Worm (Caenorhabditis elegans) whole organism, L4 larva: Measurements from ENCODE around the gene C27A2.8.

Experiments used
- F37D6.2 ChIP-seq: sonication (generic microtip); optimal IDR thresholded peaks from 2 replicates; lab custom pipeline; 2016; ENCODE audit warnings: mild to moderate bottlenecking, missing genetic modification characterization, missing compliant biosample characterization
- F44E2.7 ChIP-seq: fragments of 200-800 bp; sonication (Bioruptor generic); IDR thresholded peaks from 2 replicates; pipeline ENCODE4 v2.1.2; 2022; ENCODE audit warnings: missing genetic modification characterization, missing compliant biosample characterization
- Y105C5A.15 ChIP-seq: fragments of 200-800 bp; sonication (Bioruptor generic); IDR thresholded peaks from 2 replicates; pipeline ENCODE4 v1.3.6; 2022; ENCODE audit warnings: missing genetic modification characterization, missing compliant biosample characterization
- ZK337.2 ChIP-seq: fragments of 200-800 bp; sonication (Bioruptor generic); IDR thresholded peaks from 2 replicates; pipeline ENCODE4 v1.3.6; 2022; ENCODE audit warnings: missing genetic modification reagents, missing genetic modification characterization, missing compliant biosample characterization
- aha-1 ChIP-seq: fragments of 150-350 bp; peaks from one replicate; lab custom pipeline; 2014; ENCODE audit warnings: missing biosample characterization, missing genetic modification characterization
- aly-2 ChIP-seq: sonication (generic microtip); optimal IDR thresholded peaks from 2 replicates; lab custom pipeline; 2018; ENCODE audit warnings: missing biosample characterization, missing genetic modification characterization
- ama-1 ChIP-seq: fragments of 150-350 bp; optimal IDR thresholded peaks from 2 replicates; lab custom pipeline; 2014; ENCODE audit warnings: inconsistent platforms, mixed read lengths
- attf-4 ChIP-seq: sonication (generic microtip); optimal IDR thresholded peaks from 3 replicates; lab custom pipeline; 2017; ENCODE audit warnings: missing biosample characterization, missing genetic modification characterization
- ceh-44 ChIP-seq: fragments of 200-800 bp; sonication (Bioruptor generic); IDR thresholded peaks from 2 replicates; pipeline ENCODE4 v1.3.6; 2022; ENCODE audit warnings: missing genetic modification reagents, missing genetic modification characterization, missing compliant biosample characterization
- ceh-62 ChIP-seq: sonication (generic microtip); optimal IDR thresholded peaks from 2 replicates; lab custom pipeline; 2017; ENCODE audit warnings: missing biosample characterization, missing genetic modification characterization
- ceh-82 ChIP-seq: sonication (generic microtip); optimal IDR thresholded peaks from 2 replicates; lab custom pipeline; 2017; ENCODE audit warnings: missing biosample characterization, missing genetic modification characterization
- ces-1 ChIP-seq: fragments of 150-350 bp; sonication (generic microtip); optimal IDR thresholded peaks from 4 replicates; lab custom pipeline; 2014; ENCODE audit warnings: missing biosample characterization, missing genetic modification reagents, missing genetic modification characterization
- ctbp-1 ChIP-seq: fragments of 200-800 bp; sonication (Bioruptor generic); IDR thresholded peaks from 2 replicates; pipeline ENCODE4 v1.3.6; 2022; ENCODE audit warnings: missing genetic modification reagents, missing genetic modification characterization, missing compliant biosample characterization
- daf-16 ChIP-seq, 3 experiments: sonication (generic microtip); optimal IDR thresholded peaks; 2 replicates each; lab custom pipeline; 2016 to 2017; ENCODE audit warnings: missing genetic modification characterization in 3 of 3, missing genetic modification reagents in 3 of 3, mild to moderate bottlenecking in 2 of 3, missing compliant biosample characterization in 2 of 3, missing biosample characterization in 1 of 3, moderate library complexity in 1 of 3
- dpl-1 ChIP-seq: fragments of 150-350 bp; optimal IDR thresholded peaks from 2 replicates; lab custom pipeline; 2014; ENCODE audit warnings: missing biosample characterization, missing genetic modification reagents, missing genetic modification characterization
- duxl-1 ChIP-seq: sonication (generic microtip); optimal IDR thresholded peaks from 2 replicates; lab custom pipeline; 2016; ENCODE audit warnings: mild to moderate bottlenecking, missing genetic modification characterization, moderate library complexity, missing compliant biosample characterization; ENCODE audit not compliant: poor library complexity
- egl-27 ChIP-seq: sonication (generic microtip); optimal IDR thresholded peaks from 3 replicates; lab custom pipeline; 2017; ENCODE audit warnings: missing biosample characterization, missing genetic modification reagents, missing genetic modification characterization
- fkh-10 ChIP-seq: fragments of 150-350 bp; optimal IDR thresholded peaks from 2 replicates; lab custom pipeline; 2014; ENCODE audit warnings: missing biosample characterization, missing genetic modification reagents, missing genetic modification characterization
- gei-8 ChIP-seq: fragments of 200-800 bp; sonication (Bioruptor generic); optimal IDR thresholded peaks from 2 replicates; lab custom pipeline; 2018; ENCODE audit warnings: mild to moderate bottlenecking, missing genetic modification characterization, missing compliant biosample characterization
- hlh-30 ChIP-seq: sonication (generic microtip); optimal IDR thresholded peaks from 2 replicates; lab custom pipeline; 2017; ENCODE audit warnings: antibody characterized with exemption, mild to moderate bottlenecking, missing genetic modification characterization, missing compliant biosample characterization; ENCODE audit not compliant: insufficient read depth
- lim-7 ChIP-seq: fragments of 200-800 bp; sonication (Bioruptor generic); IDR thresholded peaks from 2 replicates; pipeline ENCODE4 v1.3.6; 2022; ENCODE audit warnings: missing genetic modification characterization, missing compliant biosample characterization
- lin-1 ChIP-seq: fragments of 200-800 bp; sonication (Bioruptor generic); IDR thresholded peaks from 2 replicates; pipeline ENCODE4 v1.3.6; 2022; ENCODE audit warnings: missing genetic modification reagents, missing genetic modification characterization, missing compliant biosample characterization
- lin-13 ChIP-seq: fragments of 150-350 bp; optimal IDR thresholded peaks from 2 replicates; lab custom pipeline; 2014; ENCODE audit warnings: missing biosample characterization, missing genetic modification reagents, missing genetic modification characterization
- lin-15B ChIP-seq: fragments of 150-350 bp; sonication (generic microtip); optimal IDR thresholded peaks from 3 replicates; lab custom pipeline; 2014; ENCODE audit warnings: missing biosample characterization, missing genetic modification characterization
- madf-5 ChIP-seq, 2 experiments: fragments of 200-800 bp; sonication (Bioruptor generic); IDR thresholded peaks; 2 replicates each; pipeline ENCODE4 v1.3.6; 2022; ENCODE audit warnings: missing compliant biosample characterization in 2 of 2, missing genetic modification characterization in 2 of 2
- mep-1 ChIP-seq: fragments of 150-350 bp; sonication (generic microtip); optimal IDR thresholded peaks from 3 replicates; lab custom pipeline; 2014; ENCODE audit warnings: missing biosample characterization, missing genetic modification characterization
- mes-2 ChIP-seq: sonication (generic microtip); optimal IDR thresholded peaks from 2 replicates; lab custom pipeline; 2016; ENCODE audit warnings: missing genotype, mild to moderate bottlenecking, missing genetic modification characterization, missing compliant biosample characterization; ENCODE audit not compliant: poor library complexity, severe bottlenecking
- mxl-2 ChIP-seq: fragments of 200-800 bp; sonication (Bioruptor generic); conservative IDR thresholded peaks from 2 replicates; pipeline ENCODE4 v1.3.6; 2022; ENCODE audit warnings: missing genetic modification reagents, missing genetic modification characterization, missing compliant biosample characterization
- nhr-10 ChIP-seq: fragments of 150-350 bp; optimal IDR thresholded peaks from 2 replicates; lab custom pipeline; 2014; ENCODE audit warnings: missing biosample characterization, missing genetic modification characterization
- nhr-11 ChIP-seq: fragments of 150-350 bp; optimal IDR thresholded peaks from 2 replicates; lab custom pipeline; 2014; ENCODE audit warnings: missing biosample characterization, missing genetic modification characterization
- nhr-237 ChIP-seq: sonication (generic microtip); optimal IDR thresholded peaks from 2 replicates; lab custom pipeline; 2017; ENCODE audit warnings: missing biosample characterization, missing genetic modification characterization
- nhr-28 ChIP-seq: fragments of 150-350 bp; optimal IDR thresholded peaks from 2 replicates; lab custom pipeline; 2014; ENCODE audit warnings: missing biosample characterization, missing genetic modification characterization
- nhr-41 ChIP-seq: fragments of 200-800 bp; sonication (Bioruptor generic); IDR thresholded peaks from 2 replicates; pipeline ENCODE4 v1.3.6; 2022; ENCODE audit warnings: missing genetic modification reagents, missing genetic modification characterization, missing compliant biosample characterization
- nhr-48 ChIP-seq: sonication (generic microtip); optimal IDR thresholded peaks from 2 replicates; lab custom pipeline; 2016; ENCODE audit warnings: mild to moderate bottlenecking, missing genetic modification characterization, missing compliant biosample characterization
- nhr-6 ChIP-seq: fragments of 150-350 bp; optimal IDR thresholded peaks from 2 replicates; lab custom pipeline; 2014; ENCODE audit warnings: missing biosample characterization, missing genetic modification characterization
- nhr-76 ChIP-seq: fragments of 150-350 bp; optimal IDR thresholded peaks from 2 replicates; lab custom pipeline; 2014; ENCODE audit warnings: missing biosample characterization, missing genetic modification characterization
- nhr-77 ChIP-seq: fragments of 150-350 bp; optimal IDR thresholded peaks from 2 replicates; lab custom pipeline; 2014; ENCODE audit warnings: missing biosample characterization, missing genetic modification characterization
- pha-4 ChIP-seq, 2 experiments: fragments of 150-350 bp in 1 of 2; fragments of 200-800 bp in 1 of 2; sonication (Bioruptor generic) in 1 of 2; IDR thresholded peaks in 1 of 2; optimal IDR thresholded peaks in 1 of 2; 2 replicates each; pipeline versions ENCODE4 v1.3.6 to Lab custom; 2014 to 2022; ENCODE audit warnings: missing genetic modification characterization in 2 of 2, missing genetic modification reagents in 2 of 2, missing biosample characterization in 1 of 2, missing compliant biosample characterization in 1 of 2
- rbr-2 ChIP-seq: sonication (generic microtip); optimal IDR thresholded peaks from 2 replicates; lab custom pipeline; 2016; ENCODE audit warnings: missing genotype, missing genetic modification characterization, missing compliant biosample characterization
- saeg-2 ChIP-seq: fragments of 200-800 bp; sonication (Bioruptor generic); IDR thresholded peaks from 2 replicates; pipeline ENCODE4 v1.3.6; 2022; ENCODE audit warnings: missing genetic modification reagents, missing genetic modification characterization, missing compliant biosample characterization
- sdz-12 ChIP-seq: fragments of 200-800 bp; sonication (Bioruptor generic); optimal IDR thresholded peaks from 2 replicates; lab custom pipeline; 2018; ENCODE audit warnings: mild to moderate bottlenecking, missing genetic modification characterization, missing compliant biosample characterization
- skn-1 ChIP-seq: fragments of 150-350 bp; optimal IDR thresholded peaks from 2 replicates; lab custom pipeline; 2014; ENCODE audit warnings: missing biosample characterization, missing genetic modification characterization
- snpc-4 ChIP-seq: fragments of 150-350 bp; optimal IDR thresholded peaks from 2 replicates; lab custom pipeline; 2014; ENCODE audit warnings: missing biosample characterization, missing genetic modification characterization
- spr-1 ChIP-seq: sonication (generic microtip); optimal IDR thresholded peaks from 2 replicates; lab custom pipeline; 2016; ENCODE audit warnings: mild to moderate bottlenecking, missing genetic modification characterization, missing compliant biosample characterization
- spr-3 ChIP-seq: fragments of 200-800 bp; sonication (Bioruptor generic); optimal IDR thresholded peaks from 2 replicates; lab custom pipeline; 2018; ENCODE audit warnings: mild to moderate bottlenecking, missing genetic modification characterization, missing compliant biosample characterization
- tag-97 ChIP-seq: fragments of 200-800 bp; sonication (Bioruptor generic); IDR thresholded peaks from 2 replicates; pipeline ENCODE4 v1.3.6; 2022; ENCODE audit warnings: missing genetic modification characterization, missing compliant biosample characterization
- unc-130 ChIP-seq: sonication (generic microtip); optimal IDR thresholded peaks from 2 replicates; lab custom pipeline; 2016; ENCODE audit warnings: missing genetic modification reagents, missing genetic modification characterization, missing compliant biosample characterization
- vab-7 ChIP-seq: fragments of 200-800 bp; sonication (Bioruptor generic); IDR thresholded peaks from 2 replicates; pipeline ENCODE4 v1.3.6; 2022; ENCODE audit warnings: missing genetic modification reagents, missing genetic modification characterization, missing compliant biosample characterization
- zag-1 ChIP-seq: fragments of 150-350 bp; optimal IDR thresholded peaks from 2 replicates; lab custom pipeline; 2014; ENCODE audit warnings: missing biosample characterization, missing genetic modification characterization
- zip-11 ChIP-seq: fragments of 200-800 bp; sonication (Bioruptor generic); IDR thresholded peaks from 2 replicates; pipeline ENCODE4 v1.3.6; 2022; ENCODE audit warnings: missing genetic modification characterization, missing compliant biosample characterization
- zip-2 ChIP-seq: fragments of 150-350 bp; optimal IDR thresholded peaks from 2 replicates; lab custom pipeline; 2014; ENCODE audit warnings: missing biosample characterization, missing genetic modification characterization

C27A2.8 gene

DNA sequence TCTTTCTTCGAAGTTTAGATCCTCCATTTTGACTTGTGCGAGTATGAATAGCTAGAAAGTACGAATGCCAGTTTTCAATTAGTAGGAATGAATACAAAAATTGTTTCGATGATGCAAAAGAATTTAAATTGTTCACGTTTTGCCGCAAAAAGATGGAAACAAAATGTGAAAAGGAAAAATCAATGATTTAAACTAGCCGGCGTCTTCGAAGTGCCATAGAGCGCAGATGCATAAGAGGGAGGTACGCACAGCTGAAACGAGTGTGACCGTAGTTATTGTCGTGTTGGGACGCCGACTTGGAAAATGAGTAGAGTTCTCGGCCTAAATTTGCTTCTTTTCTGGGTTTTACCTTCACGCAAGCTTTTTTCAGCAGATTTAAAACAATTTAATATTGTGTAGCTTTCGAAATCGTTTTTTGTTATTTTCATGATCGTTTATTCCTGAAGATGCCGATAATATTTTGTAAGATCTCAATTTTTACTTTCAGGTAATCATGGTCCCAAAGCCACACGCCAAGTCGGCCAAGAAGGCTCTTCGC is 12.6 kb downstream of the C27A2.8 start, which contains the start of the genes ify-1 and rpl-22 (continued):
- TF ChIP-seq spr-1 (tag; lab: Kevin White, UChicago) (peak; percentile 82), nhr-76 (tag; lab: Kevin White, UChicago) (no peak), saeg-2 (GFP tag; lab: Robert Waterston, UW) (no peak), gei-8 (no peak), aha-1 (tag; lab: Kevin White, UChicago) (peak; percentile 91), skn-1 (tag; lab: Kevin White, UChicago) (no peak), fkh-10 (GFP tag; lab: Kevin White, UChicago) (peak; percentile 91), tag-97 (GFP tag; lab: Robert Waterston, UW) (no peak), egl-27 (tag; lab: Kevin White, UChicago) (no peak), duxl-1 (tag; lab: Kevin White, UChicago) (peak; percentile 88), zip-2 (tag; lab: Kevin White, UChicago) (peak; percentile 57), F37D6.2 (peak; percentile 56), ctbp-1 (GFP tag; lab: Robert Waterston, UW) (peak; percentile 72), nhr-41 (GFP tag; lab: Robert Waterston, UW) (no peak), ces-1 (GFP tag; lab: Kevin White, UChicago) (no peak), mep-1 (peak; percentile 96), hlh-30 (peak; percentile 94), zip-11 (GFP tag; lab: Robert Waterston, UW) (no peak), lin-1 (no peak), vab-7 (GFP tag; lab: Robert Waterston, UW) (0 out of 2 replicates have a peak, but pooled peaks have one; percentile 60), nhr-77 (tag; lab: Kevin White, UChicago) (peak; percentile 96), zag-1 (tag; lab: Kevin White, UChicago) (peak; percentile 42), snpc-4 (tag; lab: Kevin White, UChicago) (peak; percentile 51), unc-130 (GFP tag; lab: Kevin White, UChicago) (peak; percentile 81), spr-3 (GFP tag; lab: Kevin White, UChicago) (peak; percentile 24), lin-13 (peak; percentile 89), daf-16 (GFP tag; optimal IDR thresholded peaks at IDR 0.05; lab: Kevin White, UChicago) (peak in 1 of 2 experiments; percentile 38), daf-16 (tag; optimal IDR thresholded peaks at IDR 0.05; lab: Kevin White, UChicago) (peak; percentile 84), rbr-2 (tag; lab: Kevin White, UChicago) (peak; percentile 87), pha-4 (GFP tag; IDR thresholded peaks at IDR 0.05; lab: Robert Waterston, UW) (peak; percentile 63; the same call in 1 of the 2 replicates), pha-4 (tag; optimal IDR thresholded peaks at IDR 0.05; lab: Kevin White, UChicago) (peak; percentile 97), ceh-62 (no peak), aly-2 (tag; lab: Kevin White, UChicago) (no peak), nhr-10 (peak; percentile 36), dpl-1 (GFP tag; lab: Kevin White, UChicago) (peak; percentile 94), ceh-82 (tag; lab: Kevin White, UChicago) (no peak), lim-7 (GFP tag; lab: Robert Waterston, UW) (no peak), nhr-48 (peak; percentile 43), F44E2.7 (no peak), attf-4 (tag; lab: Kevin White, UChicago) (no peak), Y105C5A.15 (GFP tag; lab: Robert Waterston, UW) (no peak), mxl-2 (GFP tag; lab: Robert Waterston, UW) (no peak), mes-2 (tag; lab: Kevin White, UChicago) (peak; percentile 96), nhr-28 (tag; lab: Kevin White, UChicago) (peak; percentile 80), sdz-12 (no peak), nhr-11 (tag; lab: Kevin White, UChicago) (peak; percentile 90), lin-15B (tag; lab: Kevin White, UChicago) (peak; percentile 87), nhr-6 (tag; lab: Kevin White, UChicago) (peak; percentile 95), ZK337.2 (GFP tag; lab: Robert Waterston, UW) (no peak), ama-1 (lab: Kevin White, UChicago) (peak; percentile 75), ceh-44 (GFP tag; lab: Robert Waterston, UW) (no peak), madf-5 (GFP tag; IDR thresholded peaks at IDR 0.05; lab: Robert Waterston, UW) (no peak), nhr-237 (tag; lab: Kevin White, UChicago) (no peak)
